Fruit fly (Drosophila melanogaster): Measurements from ENCODE around the gene CG5039.

DNA sequence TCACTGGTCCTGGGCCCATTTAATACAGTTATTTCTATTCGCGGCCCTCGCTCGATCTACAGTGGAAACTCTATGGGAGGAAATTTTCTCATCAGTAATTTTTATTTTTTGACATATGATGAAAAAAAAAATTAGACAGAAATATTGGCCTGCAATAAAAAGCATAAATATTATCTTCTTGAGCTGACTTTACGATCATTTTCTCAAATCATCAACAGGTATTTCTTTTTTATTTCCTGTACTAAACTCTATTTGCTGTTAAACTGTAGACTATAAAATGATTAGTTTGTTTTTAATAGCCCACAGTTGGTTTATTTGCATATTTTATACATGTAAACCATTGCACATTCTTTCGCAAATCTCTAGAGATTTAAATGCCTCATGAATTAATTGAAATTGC lies 34.3 kb upstream of the CG5039 start:
- TF ChIP-seq rn (GFP tag; IDR thresholded peaks at IDR 0.05) (no peak), Pif1A (GFP tag; optimal IDR thresholded peaks at IDR 0.05) (no peak), EcR (GFP tag; optimal IDR thresholded peaks at IDR 0.05) (no peak), Snoo (tag; optimal IDR thresholded peaks at IDR 0.05) (no peak), CG12605 (GFP tag; IDR thresholded peaks at IDR 0.05) (0 out of 2 replicates have a peak, but pooled peaks have one; percentile 7), CG13204 (GFP tag; optimal IDR thresholded peaks at IDR 0.05) (no peak), Ets98B (GFP tag; IDR thresholded peaks at IDR 0.05) (no peak)
